Worm (Caenorhabditis elegans) whole organism, L3 larva: ENCODE data around the gene srh-201.

Experiments
- ama-1 ChIP-seq: fragments of 150-350 bp; optimal IDR thresholded peaks from 2 replicates; lab custom pipeline; 2018
- ceh-16 ChIP-seq: sonication (generic microtip); optimal IDR thresholded peaks from 2 replicates; lab custom pipeline; 2017; ENCODE audit warnings: missing biosample characterization, missing genetic modification characterization
- daf-12 ChIP-seq: fragments of 150-350 bp; optimal IDR thresholded peaks from 2 replicates; lab custom pipeline; 2014; ENCODE audit warnings: missing biosample characterization, missing genetic modification reagents, missing genetic modification characterization
- egl-27 ChIP-seq: sonication (generic microtip); optimal IDR thresholded peaks from 4 replicates; lab custom pipeline; 2017; ENCODE audit warnings: missing biosample characterization, missing genetic modification reagents, missing genetic modification characterization
- elt-2 ChIP-seq: sonication (generic microtip); optimal IDR thresholded peaks from 2 replicates; lab custom pipeline; 2016; ENCODE audit warnings: missing genetic modification reagents, mild to moderate bottlenecking, missing genetic modification characterization, missing compliant biosample characterization
- fos-1 ChIP-seq: fragments of 150-350 bp; optimal IDR thresholded peaks from 2 replicates; lab custom pipeline; 2014; ENCODE audit warnings: missing biosample characterization, missing genetic modification characterization
- mdl-1 ChIP-seq: fragments of 150-350 bp; optimal IDR thresholded peaks from 2 replicates; lab custom pipeline; 2014; ENCODE audit warnings: missing biosample characterization, missing genetic modification characterization
- nhr-12 ChIP-seq: fragments of 150-350 bp; optimal IDR thresholded peaks from 2 replicates; lab custom pipeline; 2014; ENCODE audit warnings: missing biosample characterization, missing genetic modification characterization
- nhr-28 ChIP-seq: fragments of 150-350 bp; optimal IDR thresholded peaks from 2 replicates; lab custom pipeline; 2014; ENCODE audit warnings: missing biosample characterization, missing genetic modification characterization
- nhr-43 ChIP-seq: sonication (generic microtip); optimal IDR thresholded peaks from 2 replicates; lab custom pipeline; 2016; ENCODE audit warnings: mild to moderate bottlenecking, missing genetic modification characterization, missing compliant biosample characterization; ENCODE audit not compliant: poor library complexity, severe bottlenecking
- nhr-77 ChIP-seq: fragments of 150-350 bp; optimal IDR thresholded peaks from 2 replicates; lab custom pipeline; 2014; ENCODE audit warnings: missing biosample characterization, missing genetic modification characterization
- skn-1 ChIP-seq: fragments of 150-350 bp; optimal IDR thresholded peaks from 2 replicates; lab custom pipeline; 2014; ENCODE audit warnings: missing biosample characterization, missing genetic modification characterization
- ztf-11 ChIP-seq: fragments of 150-350 bp; optimal IDR thresholded peaks from 2 replicates; lab custom pipeline; 2014; ENCODE audit warnings: missing biosample characterization, missing genetic modification characterization

DNA sequence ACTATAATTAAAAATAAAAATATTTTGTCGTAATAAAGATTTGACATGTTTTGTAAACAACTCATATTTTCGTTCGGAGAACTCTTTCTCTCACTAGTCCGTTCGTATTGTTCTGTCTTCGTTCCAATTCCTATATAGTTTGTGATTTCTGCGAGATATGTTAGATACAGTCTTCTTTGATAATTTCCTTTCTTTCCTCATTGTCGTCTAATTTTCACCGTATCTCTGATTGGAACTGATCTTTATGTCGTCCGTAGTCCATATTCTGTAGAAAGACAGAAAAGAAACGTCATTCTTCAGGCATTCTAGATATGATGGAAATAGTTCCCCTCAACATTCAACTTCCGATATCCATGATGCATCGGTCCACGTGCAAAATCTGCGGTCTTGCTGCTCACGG is 31.2 kb upstream of the srh-201 start, which contains the start of gene nhr-30:
- TF ChIP-seq fos-1 (tag; lab: Kevin White, UChicago) (no peak), ama-1 (lab: Kevin White, UChicago) (no peak), mdl-1 (tag; lab: Kevin White, UChicago) (no peak), nhr-12 (tag; lab: Kevin White, UChicago) (no peak), egl-27 (tag; lab: Kevin White, UChicago) (no peak), nhr-43 (tag; lab: Kevin White, UChicago) (no peak), elt-2 (tag; lab: Kevin White, UChicago) (no peak), nhr-77 (tag; lab: Kevin White, UChicago) (no peak), ceh-16 (tag; lab: Kevin White, UChicago) (no peak), ztf-11 (tag; lab: Kevin White, UChicago) (no peak), skn-1 (tag; lab: Kevin White, UChicago) (no peak), nhr-28 (tag; lab: Kevin White, UChicago) (no peak), daf-12 (tag; lab: Kevin White, UChicago) (no peak)
